Worm (Caenorhabditis elegans) whole organism, L2 larva: ENCODE measurements around the gene M04C3.5.

Source experiments
- F13H6.1 ChIP-seq: sonication (generic microtip); optimal IDR thresholded peaks from 2 replicates; lab custom pipeline; 2016; ENCODE audit warnings: missing genetic modification characterization, missing compliant biosample characterization
- R02D3.7 ChIP-seq: fragments of 150-350 bp; optimal IDR thresholded peaks from 2 replicates; lab custom pipeline; 2014; ENCODE audit warnings: missing biosample characterization, missing genetic modification characterization
- Y55F3AM.14 ChIP-seq: fragments of 200-800 bp; sonication (Bioruptor generic); optimal IDR thresholded peaks from 2 replicates; lab custom pipeline; 2018; ENCODE audit warnings: mild to moderate bottlenecking, missing genetic modification characterization, missing compliant biosample characterization
- ZK546.5 ChIP-seq: sonication (generic microtip); optimal IDR thresholded peaks from 2 replicates; lab custom pipeline; 2017; ENCODE audit warnings: missing biosample characterization, missing genetic modification characterization
- alr-1 ChIP-seq: fragments of 150-350 bp; optimal IDR thresholded peaks from 2 replicates; lab custom pipeline; 2014; ENCODE audit warnings: missing biosample characterization, missing genetic modification characterization
- aly-2 ChIP-seq: fragments of 150-350 bp; optimal IDR thresholded peaks from 2 replicates; lab custom pipeline; 2014; ENCODE audit warnings: missing biosample characterization, missing genetic modification characterization
- ama-1 ChIP-seq: fragments of 150-350 bp; optimal IDR thresholded peaks from 2 replicates; lab custom pipeline; 2018; ENCODE audit warnings: inconsistent platforms
- ceh-16 ChIP-seq: fragments of 150-350 bp; optimal IDR thresholded peaks from 2 replicates; lab custom pipeline; 2014; ENCODE audit warnings: missing biosample characterization, missing genetic modification characterization
- ceh-82 ChIP-seq: fragments of 150-350 bp; optimal IDR thresholded peaks from 2 replicates; lab custom pipeline; 2014; ENCODE audit warnings: missing biosample characterization, missing genetic modification characterization
- crh-2 ChIP-seq: sonication (generic microtip); optimal IDR thresholded peaks from 2 replicates; lab custom pipeline; 2017; ENCODE audit warnings: missing biosample characterization, missing genetic modification characterization
- dmd-4 ChIP-seq: sonication (generic microtip); optimal IDR thresholded peaks from 2 replicates; lab custom pipeline; 2017; ENCODE audit warnings: missing biosample characterization, missing genetic modification characterization
- elt-1 ChIP-seq: fragments of 150-350 bp; optimal IDR thresholded peaks from 2 replicates; lab custom pipeline; 2014; ENCODE audit warnings: missing biosample characterization, missing genetic modification characterization
- elt-3 ChIP-seq: sonication (generic microtip); optimal IDR thresholded peaks from 2 replicates; lab custom pipeline; 2017; ENCODE audit warnings: missing biosample characterization, missing genetic modification characterization
- lin-11 ChIP-seq: fragments of 150-350 bp; sonication (generic microtip); optimal IDR thresholded peaks from 2 replicates; lab custom pipeline; 2014; ENCODE audit warnings: missing biosample characterization, missing genetic modification characterization, inconsistent platforms, mixed read lengths
- lin-13 ChIP-seq: fragments of 150-350 bp; optimal IDR thresholded peaks from 2 replicates; lab custom pipeline; 2014; ENCODE audit warnings: missing biosample characterization, missing genetic modification reagents, missing genetic modification characterization
- lin-39 ChIP-seq: fragments of 150-350 bp; optimal IDR thresholded peaks from 2 replicates; lab custom pipeline; 2014; ENCODE audit warnings: missing biosample characterization, missing genetic modification reagents, missing genetic modification characterization
- lsy-2 ChIP-seq, 2 experiments: fragments of 150-350 bp in 1 of 2; sonication (generic microtip) in 1 of 2; optimal IDR thresholded peaks; 2 replicates each; lab custom pipeline; 2014 to 2017; ENCODE audit warnings: missing biosample characterization in 2 of 2, missing genetic modification characterization in 2 of 2
- mdl-1 ChIP-seq, 2 experiments: fragments of 150-350 bp in 1 of 2; sonication (generic microtip) in 1 of 2; optimal IDR thresholded peaks; 2 replicates each; lab custom pipeline; 2017; ENCODE audit warnings: missing biosample characterization in 2 of 2, missing genetic modification characterization in 2 of 2
- nhr-129 ChIP-seq: fragments of 150-350 bp; optimal IDR thresholded peaks from 2 replicates; lab custom pipeline; 2014; ENCODE audit warnings: missing biosample characterization, missing genetic modification characterization
- nhr-23 ChIP-seq: fragments of 150-350 bp; optimal IDR thresholded peaks from 2 replicates; lab custom pipeline; 2014; ENCODE audit warnings: missing biosample characterization, missing genetic modification reagents, missing genetic modification characterization
- nhr-237 ChIP-seq: fragments of 150-350 bp; optimal IDR thresholded peaks from 2 replicates; lab custom pipeline; 2014; ENCODE audit warnings: missing biosample characterization, missing genetic modification characterization
- nhr-25 ChIP-seq: fragments of 150-350 bp; sonication (generic microtip); optimal IDR thresholded peaks from 3 replicates; lab custom pipeline; 2014; ENCODE audit warnings: missing biosample characterization, missing genetic modification characterization
- nhr-6 ChIP-seq: fragments of 150-350 bp; optimal IDR thresholded peaks from 2 replicates; lab custom pipeline; 2014; ENCODE audit warnings: missing biosample characterization, missing genetic modification characterization
- nhr-77 ChIP-seq: fragments of 150-350 bp; optimal IDR thresholded peaks from 2 replicates; lab custom pipeline; 2014; ENCODE audit warnings: missing biosample characterization, missing genetic modification characterization
- sem-4 ChIP-seq: fragments of 150-350 bp; optimal IDR thresholded peaks from 2 replicates; lab custom pipeline; 2014; ENCODE audit warnings: missing biosample characterization, missing genetic modification reagents, missing genetic modification characterization
- sma-3 ChIP-seq: sonication (generic microtip); optimal IDR thresholded peaks from 2 replicates; lab custom pipeline; 2016; ENCODE audit warnings: missing genetic modification reagents, missing genetic modification characterization, missing compliant biosample characterization
- sma-9 ChIP-seq, 2 experiments: fragments of 150-350 bp in 1 of 2; sonication (generic microtip) in 1 of 2; optimal IDR thresholded peaks; 2 replicates each; lab custom pipeline; 2014 to 2016; ENCODE audit warnings: missing genetic modification characterization in 2 of 2, mild to moderate bottlenecking in 1 of 2, missing biosample characterization in 1 of 2, missing compliant biosample characterization in 1 of 2, missing genetic modification reagents in 1 of 2, moderate library complexity in 1 of 2
- snpc-4 ChIP-seq: fragments of 150-350 bp; optimal IDR thresholded peaks from 2 replicates; lab custom pipeline; 2014; ENCODE audit warnings: missing biosample characterization, missing genetic modification characterization
- unc-39 ChIP-seq: fragments of 150-350 bp; optimal IDR thresholded peaks from 2 replicates; lab custom pipeline; 2014; ENCODE audit warnings: missing biosample characterization, missing genetic modification characterization
- unc-55 ChIP-seq: fragments of 150-350 bp; sonication (generic microtip); optimal IDR thresholded peaks from 3 replicates; lab custom pipeline; 2014; ENCODE audit warnings: missing biosample characterization, missing genetic modification reagents, missing genetic modification characterization
- ztf-11 ChIP-seq: sonication (generic microtip); optimal IDR thresholded peaks from 2 replicates; lab custom pipeline; 2017; ENCODE audit warnings: missing biosample characterization, missing genetic modification characterization
- ztf-4 ChIP-seq: fragments of 150-350 bp; optimal IDR thresholded peaks from 2 replicates; lab custom pipeline; 2014; ENCODE audit warnings: missing biosample characterization, missing genetic modification characterization

M04C3.5 gene

DNA sequence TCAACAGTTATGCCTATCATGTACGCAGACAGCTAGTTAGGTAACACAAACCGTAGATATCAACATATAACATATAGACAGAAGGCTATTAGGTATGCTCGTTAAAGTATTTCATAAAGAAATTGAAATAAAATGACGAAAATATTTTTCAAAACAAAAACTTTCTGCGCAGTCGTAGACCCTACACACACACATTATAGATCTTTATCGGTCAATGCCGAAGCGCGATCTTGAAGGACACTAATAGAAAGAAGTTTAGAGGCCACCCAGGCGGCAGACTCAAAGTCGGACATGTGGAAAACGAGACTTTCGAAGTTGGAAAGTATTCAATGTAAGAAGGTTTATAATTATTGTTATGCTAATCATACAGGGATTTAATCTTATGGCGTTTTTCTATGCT is 20.6 kb upstream of the M04C3.5 start (continued):
- no peak for TF ChIP-seq dmd-4 (tag; lab: Kevin White, UChicago)
- TF ChIP-seq ZK546.5 (tag; lab: Kevin White, UChicago), result no peak
- no peak for TF ChIP-seq lin-11 (tag; lab: Kevin White, UChicago)
- no peak for TF ChIP-seq ama-1 (lab: Kevin White, UChicago)
- peak; percentile 56 for TF ChIP-seq sma-9 (GFP tag; optimal IDR thresholded peaks at IDR 0.05; lab: Kevin White, UChicago)
- no peak for TF ChIP-seq sma-9 (tag; optimal IDR thresholded peaks at IDR 0.05; lab: Kevin White, UChicago)
- TF ChIP-seq sma-3 (GFP tag; lab: Kevin White, UChicago), result no peak
- TF ChIP-seq nhr-237 (tag; lab: Kevin White, UChicago), result no peak
- peak; percentile 57 for TF ChIP-seq nhr-23 (tag; lab: Kevin White, UChicago)
- no peak for TF ChIP-seq lin-39 (tag; lab: Kevin White, UChicago)
- TF ChIP-seq unc-39 (tag; lab: Kevin White, UChicago), result no peak
- TF ChIP-seq mdl-1 (tag; optimal IDR thresholded peaks at IDR 0.05; lab: Kevin White, UChicago), result no peak
- no peak for TF ChIP-seq elt-3 (tag; lab: Kevin White, UChicago)
- TF ChIP-seq lsy-2 (tag; optimal IDR thresholded peaks at IDR 0.05; lab: Kevin White, UChicago), result no peak
- TF ChIP-seq, all 48 proteins: peak for 5

DNA sequence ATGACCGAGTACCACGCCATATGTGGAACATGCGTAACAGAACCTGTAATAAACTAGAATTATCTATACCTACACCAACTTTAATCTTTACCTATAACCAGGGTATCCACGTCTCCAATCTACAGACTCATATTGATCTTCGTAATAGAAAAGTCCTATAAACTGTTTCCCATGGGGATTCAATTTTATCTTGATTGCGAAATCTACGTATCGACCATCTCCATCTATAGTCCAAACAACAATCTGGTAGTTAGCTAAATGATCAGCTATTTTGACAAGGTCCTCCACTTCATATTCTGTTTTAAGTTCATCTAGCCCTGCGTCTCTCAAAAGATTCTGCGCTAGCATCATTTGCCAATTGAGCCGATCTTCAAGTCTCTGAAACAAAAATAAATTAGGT is 19.9 kb upstream of the M04C3.5 start:
- peak; percentile 54 for TF ChIP-seq nhr-25 (tag; lab: Kevin White, UChicago)
- TF ChIP-seq Y55F3AM.14 (GFP tag; lab: Kevin White, UChicago), result peak; percentile 1
- TF ChIP-seq nhr-129 (tag; lab: Kevin White, UChicago), result no peak
- peak; percentile 59 for TF ChIP-seq ceh-16
- TF ChIP-seq nhr-23 (tag; lab: Kevin White, UChicago), result peak; percentile 95
- peak; percentile 99 for TF ChIP-seq elt-1 (tag; lab: Kevin White, UChicago)
- TF ChIP-seq lin-39 (tag; lab: Kevin White, UChicago), result no peak
- TF ChIP-seq lsy-2 (tag; optimal IDR thresholded peaks at IDR 0.05; lab: Kevin White, UChicago), result peak in 1 of 2 experiments; percentile 11
- TF ChIP-seq sma-9 (GFP tag; optimal IDR thresholded peaks at IDR 0.05; lab: Kevin White, UChicago), result peak; percentile 90
- TF ChIP-seq sma-9 (tag; optimal IDR thresholded peaks at IDR 0.05; lab: Kevin White, UChicago), result no peak

DNA sequence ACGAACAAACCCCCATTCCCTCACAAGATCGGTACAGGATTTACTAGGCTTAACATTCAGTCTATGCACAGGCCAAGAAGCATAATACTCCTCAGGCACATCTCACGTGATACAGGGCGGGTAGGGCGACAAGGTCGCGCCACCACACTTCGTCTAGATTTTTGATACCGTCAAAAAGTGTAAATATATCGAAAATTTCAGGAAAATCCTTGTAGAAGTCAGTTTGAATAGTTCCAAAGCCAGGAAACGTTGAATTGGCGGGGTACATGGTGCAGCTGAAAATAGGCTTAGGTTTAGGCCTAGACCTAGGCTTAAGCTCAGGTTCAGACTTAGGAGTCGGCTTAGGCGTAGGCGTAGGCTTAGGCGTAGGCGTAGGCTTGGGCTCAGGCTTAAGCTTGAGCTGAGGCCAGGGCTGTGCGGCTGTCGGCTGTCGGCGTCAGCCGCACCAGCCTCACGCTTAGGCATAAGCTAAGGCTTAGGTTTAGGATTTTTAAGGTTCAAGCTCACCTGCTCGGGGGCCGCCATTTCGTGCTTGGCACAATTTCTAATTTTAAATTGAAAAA is 19.1 kb upstream of the M04C3.5 start:
- TF ChIP-seq aly-2, result no peak
- TF ChIP-seq unc-55 (GFP tag; lab: Kevin White, UChicago), result no peak
- TF ChIP-seq alr-1 (tag; lab: Kevin White, UChicago), result no peak
- peak; percentile 5 for TF ChIP-seq Y55F3AM.14 (GFP tag; lab: Kevin White, UChicago)
- TF ChIP-seq sem-4 (tag; lab: Kevin White, UChicago), result no peak
- no peak for TF ChIP-seq nhr-77
- TF ChIP-seq, all 48 proteins: peak for 1

ce11 chrV:19431036-19431435 is 18.5 kb upstream of the M04C3.5 start, which contains the start of gene srw-85:
srw-85 (minus strand) TSS chrV:19431136.
- no peak for TF ChIP-seq R02D3.7 (tag; lab: Kevin White, UChicago)
- no peak for TF ChIP-seq crh-2 (tag; lab: Kevin White, UChicago)
- TF ChIP-seq nhr-6 (tag; lab: Kevin White, UChicago), result no peak
- no peak for TF ChIP-seq ama-1 (lab: Kevin White, UChicago)
- no peak for TF ChIP-seq ztf-4 (tag; lab: Kevin White, UChicago)
- TF ChIP-seq, all 48 proteins: peak for 0

DNA sequence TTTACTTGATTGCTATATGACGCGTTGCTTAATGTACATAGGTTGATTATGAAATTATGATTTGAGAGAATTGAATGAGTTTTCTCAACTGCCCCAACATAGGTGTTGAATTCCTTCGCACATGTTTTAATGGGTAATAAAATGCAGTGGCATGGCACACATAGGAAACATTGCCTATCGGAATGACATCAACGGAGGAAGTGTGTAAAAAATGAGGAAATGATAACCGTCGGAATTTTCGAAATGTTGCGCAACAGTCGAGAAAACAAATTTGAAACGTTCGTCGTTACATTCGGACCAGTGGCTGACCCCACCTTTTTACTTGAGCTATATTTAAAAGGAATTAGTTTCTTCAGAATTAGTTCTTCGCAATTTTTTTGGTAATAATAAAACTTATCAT is 17.5 kb upstream of the M04C3.5 start:
- TF ChIP-seq ztf-11, result no peak
- peak; percentile 25 for TF ChIP-seq nhr-129 (tag; lab: Kevin White, UChicago)

- TF ChIP-seq ceh-82 (tag; lab: Kevin White, UChicago) (no peak), snpc-4 (tag; lab: Kevin White, UChicago) (no peak), lin-13 (GFP tag; lab: Kevin White, UChicago) (no peak), ama-1 (lab: Kevin White, UChicago) (no peak), aly-2 (no peak), F13H6.1 (tag; lab: Kevin White, UChicago) (no peak)
Measured at ce11 chrV:19432972-19433371, 16.6 kb upstream of the M04C3.5 start, which contains the start of gene C25F9.11. C25F9.11 (minus strand) TSS chrV:19433072.
